Fruit fly (Drosophila melanogaster): ENCODE data around the gene Hyls1.

Gene Hyls1

DNA sequence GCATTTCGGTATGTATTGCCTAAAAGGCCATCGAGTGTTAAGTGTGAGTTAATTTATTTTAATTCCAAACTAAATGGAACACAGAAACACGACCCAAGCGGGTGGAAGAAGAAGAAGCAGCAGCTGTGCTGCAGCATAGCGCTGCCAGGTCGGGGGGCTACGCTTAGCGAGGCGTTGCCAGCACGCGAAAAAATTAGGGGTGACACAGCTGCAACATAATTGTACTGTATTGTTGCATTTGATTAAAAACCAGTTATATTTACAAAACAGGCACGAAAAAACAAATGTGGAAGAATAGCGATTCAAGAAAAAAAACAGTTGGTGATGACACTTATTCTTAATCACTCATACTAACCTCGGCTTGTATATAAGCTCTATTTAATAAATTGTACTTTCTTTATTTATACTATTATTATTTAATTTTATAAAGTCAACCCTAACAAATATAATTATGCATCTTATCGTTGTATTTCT, 2.2 kb downstream of the Hyls1 start (continued):
- TF ChIP-seq CG12769 (tag; optimal IDR thresholded peaks at IDR 0.05), result peak; percentile 44
- TF ChIP-seq tin (GFP tag; optimal IDR thresholded peaks at IDR 0.05), result peak; percentile 53
- TF ChIP-seq CG3995 (GFP tag; optimal IDR thresholded peaks at IDR 0.05), result peak; percentile 39
- TF ChIP-seq CG10321 (GFP tag; IDR thresholded peaks at IDR 0.05), result 0 out of 2 replicates have a peak, but pooled peaks have one; percentile 40
- peak; percentile 72 for TF ChIP-seq esg (GFP tag; conservative IDR thresholded peaks at IDR 0.05)
- no peak for TF ChIP-seq Tbp (GFP tag; optimal IDR thresholded peaks at IDR 0.05)
- TF ChIP-seq al (GFP tag; IDR thresholded peaks at IDR 0.05), result peak; percentile 64; the same call in 1 of the 2 replicates
- TF ChIP-seq CG3065 (GFP tag; optimal IDR thresholded peaks at IDR 0.05), result no peak
- TF ChIP-seq unpg (GFP tag; optimal IDR thresholded peaks at IDR 0.05), result no peak
- peak; percentile 65; the same call in 2 of the 3 replicates for TF ChIP-seq CG3726 (GFP tag; IDR thresholded peaks at IDR 0.05)
- TF ChIP-seq CG10462 (GFP tag; optimal IDR thresholded peaks at IDR 0.05), result no peak
- TF ChIP-seq gcm2 (GFP tag; optimal IDR thresholded peaks at IDR 0.05), result peak; percentile 22
- no peak for TF ChIP-seq Trl (optimal IDR thresholded peaks at IDR 0.05)
- peak; percentile 50 for TF ChIP-seq Trl (GFP tag; optimal IDR thresholded peaks at IDR 0.05)
- peak; percentile 69 to 80 for TF ChIP-seq dpn (GFP tag; optimal IDR thresholded peaks at IDR 0.05)
- TF ChIP-seq hkb (optimal IDR thresholded peaks at IDR 0.05), result no peak
- TF ChIP-seq hkb (GFP tag; IDR thresholded peaks at IDR 0.05), result peak; percentile 72
- no peak for TF ChIP-seq CG2678 (tag; optimal IDR thresholded peaks at IDR 0.05)
- TF ChIP-seq lmd (GFP tag; IDR thresholded peaks at IDR 0.05), result peak; percentile 73
- no peak for TF ChIP-seq CG10431 (GFP tag; optimal IDR thresholded peaks at IDR 0.05)
- TF ChIP-seq NC2β (GFP tag; optimal IDR thresholded peaks at IDR 0.05), result no peak
- no peak for TF ChIP-seq otp (GFP tag; IDR thresholded peaks at IDR 0.05)
- no peak for TF ChIP-seq CG31441 (GFP tag; IDR thresholded peaks at IDR 0.05)
- TF ChIP-seq CG9215 (GFP tag; IDR thresholded peaks at IDR 0.05), result peak; percentile 76
- no peak for TF ChIP-seq disco-r (GFP tag; optimal IDR thresholded peaks at IDR 0.05)
- no peak for TF ChIP-seq nom (GFP tag; optimal IDR thresholded peaks at IDR 0.05)
- TF ChIP-seq sr (GFP tag; IDR thresholded peaks at IDR 0.05), result no peak
- TF ChIP-seq CG4617 (GFP tag; optimal IDR thresholded peaks at IDR 0.05; ENCODE audit: borderline replicate concordance), result peak; percentile 35
- peak; percentile 49 for TF ChIP-seq gsb (GFP tag; IDR thresholded peaks at IDR 0.05)
- TF ChIP-seq sim (GFP tag; IDR thresholded peaks at IDR 0.05), result no peak
- TF ChIP-seq amos (GFP tag; IDR thresholded peaks at IDR 0.05; ENCODE audit: partially characterized antibody), result peak; percentile 72
- no peak for TF ChIP-seq Fer3 (tag; optimal IDR thresholded peaks at IDR 0.05)
- TF ChIP-seq hb (GFP tag; IDR thresholded peaks at IDR 0.05; ENCODE audit: partially characterized antibody), result 0 out of 3 replicates have a peak, but pooled peaks have one; percentile 55
- TF ChIP-seq CG10959 (GFP tag; IDR thresholded peaks at IDR 0.05), result no peak; the same call in 1 of the 2 replicates
- no peak for TF ChIP-seq eve (GFP tag; optimal IDR thresholded peaks at IDR 0.05)
- TF ChIP-seq CG17829 (tag; optimal IDR thresholded peaks at IDR 0.05), result peak; percentile 70
- TF ChIP-seq CG11093 (GFP tag; IDR thresholded peaks at IDR 0.05), result peak; percentile 51; the same call in 2 of the 3 replicates
- no peak for TF ChIP-seq CG10274 (GFP tag; optimal IDR thresholded peaks at IDR 0.05)
- peak; percentile 70 for TF ChIP-seq CG11085 (GFP tag; IDR thresholded peaks at IDR 0.05)
- peak; percentile 58 for TF ChIP-seq cwo (GFP tag; optimal IDR thresholded peaks at IDR 0.05)
- TF ChIP-seq wek (GFP tag; optimal IDR thresholded peaks at IDR 0.05), result no peak
- TF ChIP-seq ERR (GFP tag; optimal IDR thresholded peaks at IDR 0.05), result no peak
- no peak for TF ChIP-seq Blimp-1 (GFP tag; optimal IDR thresholded peaks at IDR 0.05)
- TF ChIP-seq salm (tag; optimal IDR thresholded peaks at IDR 0.05), result peak; percentile 10
- TF ChIP-seq en (GFP tag; optimal IDR thresholded peaks at IDR 0.05), result no peak
- peak; percentile 43 for TF ChIP-seq CG17912 (GFP tag; optimal IDR thresholded peaks at IDR 0.05)
- TF ChIP-seq psq (GFP tag; optimal IDR thresholded peaks at IDR 0.05), result no peak
- no peak for TF ChIP-seq bigmax (GFP tag; optimal IDR thresholded peaks at IDR 0.05)
- TF ChIP-seq ap (GFP tag; IDR thresholded peaks at IDR 0.05), result peak; percentile 37; the same call in 1 of the 2 replicates
- TF ChIP-seq CG12219 (GFP tag; optimal IDR thresholded peaks at IDR 0.05), result no peak
- TF ChIP-seq CG13624 (GFP tag; optimal IDR thresholded peaks at IDR 0.05), result peak; percentile 55
